Fruit fly (Drosophila melanogaster) whole organism, embryonic: ENCODE data around the gene mRpL20.

Source experiments
- Asciz ChIP-seq: fragments of 200-800 bp; sonication (Bioruptor generic); optimal IDR thresholded peaks from 2 replicates; lab custom pipeline; 2017; ENCODE audit warnings: missing biosample characterization, mild to moderate bottlenecking, missing genetic modification characterization, missing genetic modification reagents
- B-H1 ChIP-seq: fragments of 200-800 bp; sonication (Bioruptor generic); IDR thresholded peaks from 3 replicates; pipeline ENCODE4 v1.3.6; 2022; ENCODE audit warnings: missing biosample characterization, missing genetic modification characterization
- CG10366 ChIP-seq: fragments of 200-800 bp; sonication (Bioruptor generic); IDR thresholded peaks from 2 replicates; pipeline ENCODE4 v1.3.6; 2022; ENCODE audit warnings: missing biosample characterization, missing genetic modification characterization
- CG11085 ChIP-seq: fragments of 200-800 bp; sonication (Bioruptor generic); IDR thresholded peaks from 2 replicates; pipeline ENCODE4 v1.3.6; 2022; ENCODE audit warnings: missing biosample characterization, missing genetic modification characterization
- CG11723 ChIP-seq: fragments of 200-800 bp; sonication (Bioruptor generic); optimal IDR thresholded peaks from 2 replicates; lab custom pipeline; 2017; ENCODE audit warnings: missing biosample characterization, mild to moderate bottlenecking, missing genetic modification characterization
- CG12942 ChIP-seq: fragments of 200-800 bp; sonication (Bioruptor generic); optimal IDR thresholded peaks from 3 replicates; lab custom pipeline; 2016; ENCODE audit warnings: missing biosample characterization, missing genetic modification characterization
- CG14965 ChIP-seq: fragments of 200-800 bp; sonication (Bioruptor generic); optimal IDR thresholded peaks from 2 replicates; lab custom pipeline; 2016; ENCODE audit warnings: missing biosample characterization, missing genetic modification characterization, borderline replicate concordance
- CG15073 ChIP-seq: fragments of 200-800 bp; sonication (Bioruptor generic); optimal IDR thresholded peaks from 2 replicates; lab custom pipeline; 2016; ENCODE audit warnings: missing biosample characterization, missing genetic modification characterization
- CG15269 ChIP-seq: fragments of 200-800 bp; sonication (Bioruptor generic); optimal IDR thresholded peaks from 2 replicates; lab custom pipeline; 2018; ENCODE audit warnings: missing biosample characterization, mild to moderate bottlenecking, missing genetic modification characterization, moderate library complexity
- CG1603 ChIP-seq: fragments of 200-800 bp; sonication (Bioruptor generic); optimal IDR thresholded peaks from 2 replicates; lab custom pipeline; 2019; ENCODE audit warnings: missing biosample characterization, mild to moderate bottlenecking, missing genetic modification characterization, moderate library complexity
- CG17359 ChIP-seq: fragments of 200-800 bp; sonication (Bioruptor generic); optimal IDR thresholded peaks from 3 replicates; lab custom pipeline; 2018; ENCODE audit warnings: missing biosample characterization, mild to moderate bottlenecking, missing genetic modification characterization, moderate library complexity
- CG18599 ChIP-seq: fragments of 200-800 bp; sonication (Bioruptor generic); optimal IDR thresholded peaks from 3 replicates; lab custom pipeline; 2017; ENCODE audit warnings: missing biosample characterization, missing genetic modification characterization, mild to moderate bottlenecking, moderate library complexity, missing genetic modification reagents
- CG2875 ChIP-seq: fragments of 200-800 bp; sonication (Bioruptor generic); optimal IDR thresholded peaks from 2 replicates; lab custom pipeline; 2017; ENCODE audit warnings: missing biosample characterization, mild to moderate bottlenecking, missing genetic modification characterization, missing genetic modification reagents
- CG30403 ChIP-seq: fragments of 200-800 bp; sonication (Bioruptor generic); optimal IDR thresholded peaks from 3 replicates; lab custom pipeline; 2016; ENCODE audit warnings: missing biosample characterization, missing genetic modification characterization
- CG31388 ChIP-seq: fragments of 200-800 bp; sonication (Bioruptor generic); optimal IDR thresholded peaks from 2 replicates; lab custom pipeline; 2016; ENCODE audit warnings: missing biosample characterization, missing genetic modification characterization
- CG43689 ChIP-seq: fragments of 200-800 bp; sonication (Bioruptor generic); IDR thresholded peaks from 2 replicates; pipeline ENCODE4 v1.3.6; 2022; ENCODE audit warnings: missing biosample characterization, missing genetic modification characterization
- CG4820 ChIP-seq: fragments of 200-800 bp; sonication (Bioruptor generic); optimal IDR thresholded peaks from 3 replicates; lab custom pipeline; 2016; ENCODE audit warnings: missing biosample characterization, missing genetic modification characterization
- CG5953 ChIP-seq: fragments of 200-800 bp; sonication (Bioruptor generic); IDR thresholded peaks from 2 replicates; pipeline ENCODE4 v1.3.6; 2022; ENCODE audit warnings: missing biosample characterization, missing genetic modification characterization
- CG6683 ChIP-seq: fragments of 200-800 bp; sonication (Bioruptor generic); optimal IDR thresholded peaks from 2 replicates; lab custom pipeline; 2017; ENCODE audit warnings: missing biosample characterization, mild to moderate bottlenecking, missing genetic modification characterization, missing genetic modification reagents
- CG7928 ChIP-seq: fragments of 200-800 bp; sonication (Bioruptor generic); optimal IDR thresholded peaks from 2 replicates; lab custom pipeline; 2017; ENCODE audit warnings: missing biosample characterization, mild to moderate bottlenecking, missing genetic modification characterization
- CG8281 ChIP-seq: fragments of 200-800 bp; sonication (Bioruptor generic); optimal IDR thresholded peaks from 2 replicates; lab custom pipeline; 2018; ENCODE audit warnings: missing biosample characterization, mild to moderate bottlenecking, missing genetic modification characterization, moderate library complexity
- Drgx ChIP-seq: fragments of 200-800 bp; sonication (Bioruptor generic); IDR thresholded peaks from 2 replicates; pipeline ENCODE4 v1.3.6; 2022; ENCODE audit warnings: missing biosample characterization, missing genetic modification characterization
- Hmx ChIP-seq: fragments of 200-800 bp; sonication (Bioruptor generic); optimal IDR thresholded peaks from 2 replicates; lab custom pipeline; 2016; ENCODE audit warnings: missing biosample characterization, missing genetic modification characterization
- Lim3 ChIP-seq: fragments of 200-800 bp; sonication (Bioruptor generic); IDR thresholded peaks from 2 replicates; pipeline ENCODE4 v1.3.6; 2022; ENCODE audit warnings: missing biosample characterization, missing genetic modification characterization
- NK7.1 ChIP-seq: fragments of 200-800 bp; sonication (Bioruptor generic); optimal IDR thresholded peaks from 3 replicates; lab custom pipeline; 2016; ENCODE audit warnings: missing biosample characterization, missing genetic modification characterization
- Scr ChIP-seq: fragments of 200-800 bp; sonication (Bioruptor generic); IDR thresholded peaks from 2 replicates; pipeline ENCODE4 v1.3.6; 2022; ENCODE audit warnings: missing biosample characterization, missing genetic modification characterization; ENCODE audit not compliant: partially characterized antibody
- Xrp1 ChIP-seq: fragments of 200-800 bp; sonication (Bioruptor generic); IDR thresholded peaks from 2 replicates; pipeline ENCODE4 v1.3.6; 2022; ENCODE audit warnings: missing biosample characterization, missing genetic modification characterization
- ash1 ChIP-seq: fragments of 200-800 bp; sonication (Bioruptor generic); optimal IDR thresholded peaks from 2 replicates; lab custom pipeline; 2018; ENCODE audit warnings: missing biosample characterization, mild to moderate bottlenecking, missing genetic modification characterization
- bsh ChIP-seq, 2 experiments: fragments of 200-800 bp; sonication (Bioruptor generic); optimal IDR thresholded peaks; 2 replicates each; lab custom pipeline; 2017 to 2018; ENCODE audit warnings: mild to moderate bottlenecking in 2 of 2, missing biosample characterization in 2 of 2, missing genetic modification characterization in 2 of 2, moderate library complexity in 1 of 2
- crp ChIP-seq, 2 experiments: fragments of 200-800 bp; sonication (Bioruptor generic); optimal IDR thresholded peaks; 2 replicates in 1 of 2; 3 replicates in 1 of 2; lab custom pipeline; 2017; ENCODE audit warnings: missing biosample characterization in 2 of 2, missing genetic modification characterization in 2 of 2, mild to moderate bottlenecking in 1 of 2, moderate library complexity in 1 of 2
- dati ChIP-seq: fragments of 200-800 bp; sonication (Bioruptor generic); IDR thresholded peaks from 2 replicates; pipeline ENCODE4 v1.3.6; 2022; ENCODE audit warnings: missing biosample characterization, missing genetic modification characterization
- ewg ChIP-seq: fragments of 200-800 bp; sonication (Bioruptor generic); optimal IDR thresholded peaks from 3 replicates; lab custom pipeline; 2017; ENCODE audit warnings: mild to moderate bottlenecking, missing biosample characterization, missing genetic modification reagents, missing genetic modification characterization
- exex ChIP-seq: fragments of 200-800 bp; sonication (Bioruptor generic); optimal IDR thresholded peaks from 4 replicates; lab custom pipeline; 2018; ENCODE audit warnings: missing biosample characterization, mild to moderate bottlenecking, missing genetic modification characterization, moderate library complexity
- fd96Cb ChIP-seq: fragments of 200-800 bp; sonication (Bioruptor generic); optimal IDR thresholded peaks from 2 replicates; lab custom pipeline; 2018; ENCODE audit warnings: missing biosample characterization, mild to moderate bottlenecking, missing genetic modification characterization, moderate library complexity
- fru ChIP-seq: fragments of >200 bp; optimal IDR thresholded peaks from 2 replicates; lab custom pipeline; 2017
- ftz-f1 ChIP-seq: fragments of 200-800 bp; sonication (Bioruptor generic); optimal IDR thresholded peaks from 2 replicates; lab custom pipeline; 2016; ENCODE audit warnings: missing biosample characterization, missing genetic modification characterization
- hkb ChIP-seq, 2 experiments: fragments of 200-800 bp in 1 of 2; fragments of >200 bp in 1 of 2; sonication (Bioruptor generic) in 1 of 2; IDR thresholded peaks in 1 of 2; optimal IDR thresholded peaks in 1 of 2; 2 replicates each; pipeline versions ENCODE4 v1.3.6 to Lab custom; 2017 to 2022; ENCODE audit warnings: missing biosample characterization in 1 of 2, missing genetic modification characterization in 1 of 2
- ind ChIP-seq: fragments of 200-800 bp; sonication (Bioruptor generic); optimal IDR thresholded peaks from 3 replicates; lab custom pipeline; 2016; ENCODE audit warnings: missing biosample characterization, missing genetic modification characterization
- nmo ChIP-seq: fragments of 200-800 bp; sonication (Bioruptor generic); optimal IDR thresholded peaks from 2 replicates; lab custom pipeline; 2018; ENCODE audit warnings: missing biosample characterization, mild to moderate bottlenecking, missing genetic modification characterization, moderate library complexity
- oc ChIP-seq: fragments of 200-800 bp; sonication (Bioruptor generic); optimal IDR thresholded peaks from 2 replicates; lab custom pipeline; 2018; ENCODE audit warnings: missing biosample characterization, mild to moderate bottlenecking, missing genetic modification characterization, moderate library complexity
- pb ChIP-seq: fragments of 200-800 bp; sonication (Bioruptor generic); optimal IDR thresholded peaks from 3 replicates; lab custom pipeline; 2016; ENCODE audit warnings: missing biosample characterization, missing genetic modification characterization
- pho ChIP-seq: fragments of 200-800 bp; sonication (Bioruptor generic); optimal IDR thresholded peaks from 2 replicates; lab custom pipeline; 2016; ENCODE audit warnings: missing biosample characterization, missing genetic modification characterization
- pzg ChIP-seq: fragments of 200-800 bp; sonication (Bioruptor generic); optimal IDR thresholded peaks from 3 replicates; lab custom pipeline; 2018; ENCODE audit warnings: missing biosample characterization, mild to moderate bottlenecking, missing genetic modification characterization, moderate library complexity
- slbo ChIP-seq: fragments of 200-800 bp; sonication (Bioruptor generic); IDR thresholded peaks from 2 replicates; pipeline ENCODE4 v1.3.6; 2022; ENCODE audit warnings: missing biosample characterization, missing genetic modification characterization
- stc ChIP-seq: fragments of 200-800 bp; sonication (Bioruptor generic); IDR thresholded peaks from 2 replicates; pipeline ENCODE4 v1.3.6; 2022; ENCODE audit warnings: missing biosample characterization, missing genetic modification characterization
- tgo ChIP-seq: fragments of 200-800 bp; sonication (Bioruptor generic); IDR thresholded peaks from 3 replicates; pipeline ENCODE4 v1.3.6; 2022; ENCODE audit warnings: missing biosample characterization, missing genetic modification characterization
- tin ChIP-seq: fragments of 200-800 bp; sonication (Bioruptor generic); optimal IDR thresholded peaks from 3 replicates; lab custom pipeline; 2016; ENCODE audit warnings: missing biosample characterization, missing genetic modification characterization
- vfl ChIP-seq: fragments of 200-800 bp; sonication (Bioruptor generic); optimal IDR thresholded peaks from 2 replicates; lab custom pipeline; 2016; ENCODE audit warnings: missing biosample characterization, missing genetic modification characterization

mRpL20 gene

DNA sequence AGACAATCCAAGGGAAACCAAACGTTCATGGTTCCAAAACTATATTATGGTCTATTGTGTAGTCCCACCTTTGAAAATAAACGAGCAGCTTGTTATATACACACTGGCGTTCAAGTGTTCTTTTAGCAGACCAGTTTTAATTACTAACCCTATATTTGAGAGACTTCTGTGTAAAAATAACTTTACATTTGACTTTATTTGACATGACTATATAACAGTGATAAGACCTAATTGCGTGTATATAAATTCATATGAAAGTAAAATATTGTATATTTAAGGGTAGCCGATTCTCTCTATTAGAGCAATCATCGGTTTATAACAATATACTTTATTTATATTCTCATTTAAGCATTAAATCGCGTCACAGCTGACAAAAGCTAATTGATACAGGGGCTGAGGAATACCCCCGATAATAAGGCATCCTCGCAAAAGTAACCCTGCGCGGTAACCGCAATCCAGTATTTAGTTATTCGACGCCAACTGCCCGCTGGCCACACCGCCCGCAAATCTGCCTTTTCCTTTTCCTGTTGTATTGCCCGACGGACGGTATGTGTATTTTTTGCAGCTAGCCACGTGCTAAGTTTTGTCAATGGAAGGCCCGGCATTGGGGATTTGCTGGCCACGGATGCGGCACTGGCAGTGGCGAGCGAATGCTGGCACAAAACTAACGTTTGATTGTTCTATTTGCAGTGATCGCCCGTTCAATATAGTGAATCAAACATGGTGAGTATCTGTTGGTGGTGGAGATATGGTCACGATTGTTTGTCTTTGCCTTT, 23.8 kb upstream of the mRpL20 start, which contains the start of gene RpS4 (continued):
- TF ChIP-seq ind (GFP tag; lab: Kevin White, UChicago) (peak; percentile 70), CG8281 (peak; percentile 73), CG15269 (tag; lab: Kevin White, UChicago) (peak; percentile 85), slbo (GFP tag; lab: Robert Waterston, UW) (peak; percentile 89), CG5953 (GFP tag; lab: Robert Waterston, UW) (peak; percentile 83), fru (lab: Kevin White, UChicago) (no peak), Lim3 (GFP tag; lab: Robert Waterston, UW) (0 out of 2 replicates have a peak, but pooled peaks have one; percentile 51), CG43689 (peak; percentile 72; the same call in 1 of the 2 replicates), Scr (GFP tag; lab: Robert Waterston, UW) (0 out of 2 replicates have a peak, but pooled peaks have one; percentile 32), hkb (optimal IDR thresholded peaks at IDR 0.05; lab: Kevin White, UChicago) (no peak), hkb (GFP tag; IDR thresholded peaks at IDR 0.05; lab: Robert Waterston, UW) (peak; percentile 86), stc (GFP tag; lab: Robert Waterston, UW) (peak; percentile 84), Xrp1 (GFP tag; lab: Robert Waterston, UW) (peak; percentile 36; the same call in 1 of the 2 replicates), ash1 (GFP tag; lab: Kevin White, UChicago) (peak; percentile 97), CG30403 (GFP tag; lab: Kevin White, UChicago) (peak; percentile 73), pzg (peak; percentile 95), ewg (GFP tag; lab: Kevin White, UChicago) (peak; percentile 88), fd96Cb (tag; lab: Kevin White, UChicago) (peak; percentile 54), tin (GFP tag; lab: Kevin White, UChicago) (peak; percentile 77), ftz-f1 (peak; percentile 65), B-H1 (GFP tag; lab: Robert Waterston, UW) (peak; percentile 61), bsh (GFP tag; optimal IDR thresholded peaks at IDR 0.05; lab: Kevin White, UChicago) (peak; percentile 83 to 87), CG15073 (no peak), CG14965 (peak; percentile 67), CG7928 (peak; percentile 73), crp (GFP tag; optimal IDR thresholded peaks at IDR 0.05; lab: Kevin White, UChicago) (peak in 1 of 2 experiments; percentile 62), vfl (GFP tag; lab: Kevin White, UChicago) (peak; percentile 82), nmo (GFP tag; lab: Kevin White, UChicago) (peak; percentile 68), pho (GFP tag; lab: Kevin White, UChicago) (peak; percentile 83), CG11723 (GFP tag; lab: Kevin White, UChicago) (peak; percentile 93), CG31388 (GFP tag; lab: Kevin White, UChicago) (peak; percentile 4), CG2875 (GFP tag; lab: Kevin White, UChicago) (peak; percentile 94), Asciz (peak; percentile 93), CG17359 (tag; lab: Kevin White, UChicago) (peak; percentile 84), CG1603 (tag; lab: Kevin White, UChicago) (peak; percentile 95), tgo (GFP tag; lab: Robert Waterston, UW) (peak; percentile 78), Drgx (peak; percentile 49), dati (peak; percentile 79), CG6683 (peak; percentile 83), CG10366 (peak; percentile 75), CG18599 (GFP tag; lab: Kevin White, UChicago) (peak; percentile 90), CG11085 (GFP tag; lab: Robert Waterston, UW) (peak; percentile 77), oc (tag; lab: Kevin White, UChicago) (peak; percentile 88), CG4820 (GFP tag; lab: Kevin White, UChicago) (peak; percentile 45), Hmx (GFP tag; lab: Kevin White, UChicago) (no peak), CG12942 (GFP tag; lab: Kevin White, UChicago) (peak; percentile 54), NK7.1 (GFP tag; lab: Kevin White, UChicago) (peak; percentile 87), pb (GFP tag; lab: Kevin White, UChicago) (peak; percentile 92), exex (tag; lab: Kevin White, UChicago) (peak; percentile 63)
